Worm (Caenorhabditis elegans) whole organism, late embryonic: ENCODE results near the gene glb-34.

Experiments used
- elt-2 ChIP-seq: sonication (generic microtip); optimal IDR thresholded peaks from 2 replicates; lab custom pipeline; 2016; ENCODE audit warnings: missing genetic modification reagents, missing genetic modification characterization, missing compliant biosample characterization
- hlh-6 ChIP-seq: sonication (generic microtip); optimal IDR thresholded peaks from 2 replicates; lab custom pipeline; 2016; ENCODE audit warnings: missing genotype, missing genetic modification characterization, missing compliant biosample characterization
- nhr-11 ChIP-seq: fragments of 150-350 bp; optimal IDR thresholded peaks from 2 replicates; lab custom pipeline; 2014; ENCODE audit warnings: missing biosample characterization, missing genetic modification characterization

DNA sequence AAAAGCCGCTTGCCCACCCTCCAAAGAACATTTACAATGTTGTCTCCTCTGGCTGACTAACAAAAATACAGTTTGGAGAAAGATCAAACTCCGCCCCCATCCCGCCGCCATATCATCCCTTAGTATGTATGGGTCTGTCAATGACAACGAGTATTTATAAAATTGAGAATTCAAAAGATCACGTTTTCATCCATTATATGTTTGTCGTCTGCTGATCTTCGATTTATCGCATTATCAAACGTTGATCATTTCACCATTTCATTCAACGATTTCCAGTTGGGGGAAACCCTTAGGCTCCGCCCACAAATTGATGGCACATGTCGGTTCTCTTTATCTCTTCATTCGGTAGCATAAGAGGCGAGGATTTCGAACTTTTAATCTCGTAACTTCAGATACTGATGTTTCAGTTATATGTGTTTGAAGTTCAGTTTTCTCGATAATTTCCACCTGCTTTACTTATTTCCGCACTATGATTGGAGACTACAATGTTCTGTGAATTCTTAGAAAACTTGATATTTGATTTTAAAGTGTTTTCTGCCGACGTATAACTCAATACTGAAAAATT, 41.8 kb upstream of the glb-34 start:
- TF ChIP-seq hlh-6 (tag; lab: Kevin White, UChicago) (no peak), nhr-11 (no peak), elt-2 (tag; lab: Kevin White, UChicago) (no peak)
